Worm (Caenorhabditis elegans) whole organism, L1 larva: Measurements from ENCODE around the gene srt-7.

Experiments
- C04F5.9 ChIP-seq: sonication (generic microtip); optimal IDR thresholded peaks from 2 replicates; lab custom pipeline; 2016; ENCODE audit warnings: missing genetic modification characterization, missing compliant biosample characterization
- C16A3.4 ChIP-seq: fragments of 150-350 bp; optimal IDR thresholded peaks from 2 replicates; lab custom pipeline; 2014; ENCODE audit warnings: missing biosample characterization, missing genetic modification characterization
- F16B12.6 ChIP-seq: fragments of 150-350 bp; optimal IDR thresholded peaks from 2 replicates; lab custom pipeline; 2014; ENCODE audit warnings: missing biosample characterization, missing genetic modification characterization
- aly-2 ChIP-seq: fragments of 150-350 bp; optimal IDR thresholded peaks from 2 replicates; lab custom pipeline; 2014; ENCODE audit warnings: missing biosample characterization, missing genetic modification characterization
- blmp-1 ChIP-seq: fragments of 150-350 bp; optimal IDR thresholded peaks from 2 replicates; lab custom pipeline; 2014; ENCODE audit warnings: missing biosample characterization, missing genetic modification characterization
- ceh-88 ChIP-seq: fragments of 200-800 bp; sonication (Bioruptor generic); IDR thresholded peaks from 2 replicates; pipeline ENCODE4 v1.3.6; 2022; ENCODE audit warnings: missing genetic modification characterization, missing compliant biosample characterization
- ceh-90 ChIP-seq: sonication (generic microtip); optimal IDR thresholded peaks from 2 replicates; lab custom pipeline; 2016; ENCODE audit warnings: missing genetic modification characterization, missing compliant biosample characterization
- dsc-1 ChIP-seq: sonication (generic microtip); optimal IDR thresholded peaks from 2 replicates; lab custom pipeline; 2016; ENCODE audit warnings: mild to moderate bottlenecking, missing genetic modification characterization, missing compliant biosample characterization
- efl-1 ChIP-seq, 4 experiments: fragments of 150-350 bp; optimal IDR thresholded peaks in 3 of 4; peaks in 1 of 4; 1 replicate in 1 of 4; 2 replicates in 3 of 4; lab custom pipeline; 2014; ENCODE audit warnings: missing biosample characterization in 2 of 4, missing genetic modification characterization in 2 of 4, missing genetic modification reagents in 2 of 4
- efl-3 ChIP-seq: fragments of 200-800 bp; sonication (Bioruptor generic); optimal IDR thresholded peaks from 2 replicates; lab custom pipeline; 2018; ENCODE audit warnings: mild to moderate bottlenecking, missing genetic modification characterization, missing compliant biosample characterization
- egl-13 ChIP-seq: sonication (generic microtip); optimal IDR thresholded peaks from 2 replicates; lab custom pipeline; 2016; ENCODE audit warnings: missing genotype, missing genetic modification reagents, missing genetic modification characterization, missing compliant biosample characterization
- egl-27 ChIP-seq, 2 experiments: fragments of 150-350 bp in 1 of 2; sonication (generic microtip); optimal IDR thresholded peaks; 3 replicates each; lab custom pipeline; 2017 to 2018; ENCODE audit warnings: missing biosample characterization in 2 of 2, missing genetic modification characterization in 2 of 2, missing genetic modification reagents in 2 of 2
- elt-2 ChIP-seq: sonication (generic microtip); optimal IDR thresholded peaks from 2 replicates; lab custom pipeline; 2016; ENCODE audit warnings: missing genetic modification characterization, mild to moderate bottlenecking, inconsistent platforms, missing compliant biosample characterization, missing genetic modification reagents
- fkh-10 ChIP-seq: sonication (generic microtip); optimal IDR thresholded peaks from 2 replicates; lab custom pipeline; 2017; ENCODE audit warnings: missing biosample characterization, missing genetic modification reagents, missing genetic modification characterization
- fkh-4 ChIP-seq: sonication (generic microtip); optimal IDR thresholded peaks from 2 replicates; lab custom pipeline; 2016; ENCODE audit warnings: missing compliant biosample characterization, missing genetic modification characterization, borderline replicate concordance
- hlh-4 ChIP-seq: sonication (generic microtip); optimal IDR thresholded peaks from 2 replicates; lab custom pipeline; 2016; ENCODE audit warnings: mild to moderate bottlenecking, missing genetic modification characterization, missing compliant biosample characterization
- jun-1 ChIP-seq: fragments of 150-350 bp; optimal IDR thresholded peaks from 2 replicates; lab custom pipeline; 2014; ENCODE audit warnings: missing biosample characterization, missing genetic modification reagents, missing genetic modification characterization
- lin-35 ChIP-seq, 2 experiments: fragments of 150-350 bp; optimal IDR thresholded peaks; 2 replicates each; lab custom pipeline; 2014; ENCODE audit warnings: missing biosample characterization in 2 of 2, missing genetic modification characterization in 2 of 2, missing genetic modification reagents in 2 of 2
- mab-9 ChIP-seq: fragments of 200-800 bp; sonication (Bioruptor generic); IDR thresholded peaks from 2 replicates; pipeline ENCODE4 v1.3.6; 2022; ENCODE audit warnings: missing genetic modification reagents, missing genetic modification characterization, missing compliant biosample characterization
- mdl-1 ChIP-seq, 2 experiments: fragments of 150-350 bp; optimal IDR thresholded peaks; 2 replicates each; lab custom pipeline; 2014 to 2017; ENCODE audit warnings: missing biosample characterization in 2 of 2, missing genetic modification characterization in 2 of 2, inconsistent platforms in 1 of 2
- mep-1 ChIP-seq: fragments of 150-350 bp; optimal IDR thresholded peaks from 2 replicates; lab custom pipeline; 2014; ENCODE audit warnings: missing biosample characterization, missing genetic modification characterization
- nhr-11 ChIP-seq: fragments of 150-350 bp; optimal IDR thresholded peaks from 2 replicates; lab custom pipeline; 2014; ENCODE audit warnings: missing biosample characterization, missing genetic modification characterization
- nhr-12 ChIP-seq: sonication (generic microtip); optimal IDR thresholded peaks from 2 replicates; lab custom pipeline; 2017; ENCODE audit warnings: missing biosample characterization, missing genetic modification characterization
- nhr-20 ChIP-seq: sonication (generic microtip); optimal IDR thresholded peaks from 2 replicates; lab custom pipeline; 2016; ENCODE audit warnings: mild to moderate bottlenecking, missing genetic modification characterization, missing compliant biosample characterization
- nhr-28 ChIP-seq: fragments of 150-350 bp; optimal IDR thresholded peaks from 2 replicates; lab custom pipeline; 2014; ENCODE audit warnings: missing biosample characterization, missing genetic modification characterization
- nhr-71 ChIP-seq: sonication (generic microtip); optimal IDR thresholded peaks from 2 replicates; lab custom pipeline; 2016; ENCODE audit warnings: mild to moderate bottlenecking, missing genetic modification characterization, moderate library complexity, missing compliant biosample characterization
- nhr-76 ChIP-seq: sonication (generic microtip); optimal IDR thresholded peaks from 2 replicates; lab custom pipeline; 2017; ENCODE audit warnings: missing biosample characterization, missing genetic modification characterization
- pqm-1 ChIP-seq: sonication (generic microtip); optimal IDR thresholded peaks from 3 replicates; lab custom pipeline; 2017; ENCODE audit warnings: missing biosample characterization, missing genetic modification characterization
- skn-1 ChIP-seq: fragments of 150-350 bp; optimal IDR thresholded peaks from 2 replicates; lab custom pipeline; 2014; ENCODE audit warnings: missing biosample characterization, missing genetic modification characterization
- swsn-7 ChIP-seq: sonication (generic microtip); optimal IDR thresholded peaks from 2 replicates; lab custom pipeline; 2016; ENCODE audit warnings: missing genetic modification characterization, missing compliant biosample characterization
- tlp-1 ChIP-seq: fragments of 150-350 bp; optimal IDR thresholded peaks from 2 replicates; lab custom pipeline; 2014; ENCODE audit warnings: missing biosample characterization, missing genetic modification characterization
- vab-15 ChIP-seq: sonication (generic microtip); optimal IDR thresholded peaks from 2 replicates; lab custom pipeline; 2017; ENCODE audit warnings: missing genotype, mild to moderate bottlenecking, missing genetic modification characterization, missing compliant biosample characterization
- xbp-1 ChIP-seq: sonication (generic microtip); optimal IDR thresholded peaks from 2 replicates; lab custom pipeline; 2016; ENCODE audit warnings: missing genetic modification characterization, missing compliant biosample characterization
- zag-1 ChIP-seq: fragments of 150-350 bp; optimal IDR thresholded peaks from 2 replicates; lab custom pipeline; 2014; ENCODE audit warnings: missing biosample characterization, missing genetic modification characterization

srt-7 gene

DNA sequence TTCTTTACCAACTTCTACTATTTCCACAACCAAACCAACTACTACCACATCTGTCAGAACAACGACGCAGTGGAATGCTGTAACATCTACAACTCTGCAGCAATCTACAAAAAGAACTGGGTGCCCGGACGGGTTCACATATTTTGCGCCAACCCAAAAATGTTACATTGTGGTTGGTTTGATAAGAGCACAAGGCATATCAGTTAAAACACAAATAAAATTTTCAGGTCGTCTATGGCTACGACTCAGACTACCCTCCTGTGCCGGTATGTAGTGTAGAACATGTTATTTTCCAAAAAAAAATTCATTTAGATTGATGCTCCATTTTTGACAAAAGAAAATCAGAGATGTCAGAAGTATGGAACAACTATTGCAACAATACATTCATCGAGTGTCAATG, 37.6 kb downstream of the srt-7 start:
- TF ChIP-seq mab-9 (no peak), nhr-76 (tag; lab: Kevin White, UChicago) (no peak), elt-2 (peak; percentile 46)

DNA sequence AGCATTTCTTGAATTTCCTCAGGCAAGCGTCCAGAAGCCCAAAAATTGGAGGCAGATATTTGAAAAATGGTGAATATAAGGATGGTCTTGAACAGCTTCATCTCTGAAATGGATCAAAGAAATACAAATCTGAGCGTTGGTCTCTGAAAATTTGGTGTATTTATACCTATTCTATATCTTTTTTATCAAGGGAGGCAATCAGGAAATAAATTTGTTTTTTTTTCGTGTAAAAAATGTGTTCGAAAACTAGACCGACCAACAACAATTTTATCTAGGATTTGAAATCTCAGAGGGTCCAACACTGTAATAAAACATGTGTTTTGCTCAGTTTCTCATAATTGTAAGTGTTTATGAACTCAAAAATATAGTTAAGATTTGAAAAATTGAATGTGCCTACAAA, 40.2 kb downstream of the srt-7 start, which contains the start of gene srt-56:
Gene srt-56 (minus strand): TSS at position 101 of the 400 bp plus-strand sequence.
- no peak for TF ChIP-seq ceh-88 (GFP tag; lab: Robert Waterston, UW)

- TF ChIP-seq ceh-90 (no peak), xbp-1 (tag; lab: Kevin White, UChicago) (no peak), jun-1 (tag; lab: Kevin White, UChicago) (no peak), swsn-7 (tag; lab: Kevin White, UChicago) (no peak), F16B12.6 (tag; lab: Kevin White, UChicago) (no peak), nhr-28 (no peak), blmp-1 (tag; lab: Kevin White, UChicago) (no peak), tlp-1 (tag; lab: Kevin White, UChicago) (no peak), mdl-1 (tag; optimal IDR thresholded peaks at IDR 0.05; lab: Kevin White, UChicago) (no peak), efl-1 (optimal IDR thresholded peaks at IDR 0.05; lab: Kevin White, UChicago) (no peak), efl-1 (GFP tag; optimal IDR thresholded peaks at IDR 0.05 in 1 of 2; lab: Kevin White, UChicago) (no peak), fkh-4 (tag; lab: Kevin White, UChicago) (no peak), efl-3 (no peak), hlh-4 (tag; lab: Kevin White, UChicago) (no peak), vab-15 (tag; lab: Kevin White, UChicago) (no peak), C04F5.9 (no peak), skn-1 (no peak), fkh-10 (GFP tag; lab: Kevin White, UChicago) (no peak), mep-1 (tag; lab: Kevin White, UChicago) (no peak)
- TF ChIP-seq, all 84 proteins: peak for 0
Measured at ce11 chrV:3122403-3122802, 40.8 kb downstream of the srt-7 start.

DNA sequence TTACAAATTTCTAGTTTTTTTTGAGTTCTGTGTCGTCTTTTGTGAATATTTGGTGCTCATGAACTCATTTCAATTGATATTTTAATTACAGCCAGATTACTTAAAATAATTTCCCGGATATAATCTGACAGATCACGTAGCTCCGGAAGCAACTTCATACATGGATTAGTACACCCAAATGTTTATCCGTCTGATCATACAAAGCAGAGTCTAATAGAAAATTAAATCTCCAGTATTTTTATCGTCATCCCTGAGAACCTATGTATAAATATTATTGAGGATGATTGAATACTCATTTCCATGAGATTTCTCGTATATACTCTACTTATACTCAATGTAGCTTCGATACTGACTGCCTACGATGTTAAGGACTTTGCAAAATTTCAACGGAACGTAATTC, 43.3 kb downstream of the srt-7 start, which contains the start of gene Y73C8C.12:
Gene Y73C8C.12 (plus strand): TSS at position 301 of the 400 bp plus-strand sequence.
- TF ChIP-seq C04F5.9 (no peak), egl-27 (tag; optimal IDR thresholded peaks at IDR 0.05; lab: Kevin White, UChicago) (no peak), zag-1 (tag; lab: Kevin White, UChicago) (no peak), pqm-1 (no peak), fkh-10 (GFP tag; lab: Kevin White, UChicago) (no peak)

DNA sequence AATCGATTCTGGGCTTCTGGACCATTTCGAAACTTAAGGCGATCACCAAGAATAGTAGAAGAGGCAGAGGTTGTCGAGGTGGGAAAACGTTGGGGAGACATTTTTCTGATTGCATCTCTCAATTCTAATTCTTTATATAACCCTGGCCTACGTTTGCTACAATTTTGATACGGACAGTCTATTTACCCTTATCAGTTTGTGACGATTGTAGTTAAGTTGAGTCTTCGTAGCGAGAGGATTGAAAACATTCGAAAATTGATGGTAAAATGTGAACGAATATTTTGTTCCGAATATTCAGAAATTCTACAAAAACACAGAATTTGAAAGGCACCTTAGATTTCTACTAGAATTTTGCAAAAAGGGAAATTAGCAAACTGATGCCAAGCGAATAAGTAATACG, 46.1 kb downstream of the srt-7 start, which contains the start of gene Y73C8C.10:
Gene Y73C8C.10 (minus strand): TSS at position 101 of the 400 bp plus-strand sequence.
- TF ChIP-seq dsc-1 (tag; lab: Kevin White, UChicago), result no peak
- TF ChIP-seq nhr-20 (tag; lab: Kevin White, UChicago), result peak; percentile 28
- peak in 1 of 2 experiments; percentile 16 for TF ChIP-seq lin-35 (GFP tag; optimal IDR thresholded peaks at IDR 0.05; lab: Kevin White, UChicago)

DNA sequence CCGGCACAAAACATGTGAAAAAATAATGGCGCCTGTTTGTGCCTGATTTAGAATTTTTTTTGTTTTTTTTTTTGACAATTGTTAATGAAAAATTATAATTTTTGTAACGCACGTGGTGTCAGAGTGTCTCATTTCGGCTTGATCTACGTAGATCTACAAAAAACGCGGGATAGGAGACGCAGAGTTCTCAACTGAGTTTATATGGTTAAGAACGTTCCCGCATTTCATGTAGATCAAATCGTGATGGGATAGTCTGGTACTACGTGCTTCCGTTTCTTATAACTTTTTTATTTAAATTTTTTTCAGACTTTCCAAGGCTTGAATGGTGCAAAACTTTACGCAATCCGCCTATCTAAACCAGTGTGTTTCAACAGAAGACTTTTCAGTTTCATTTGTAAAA, 47.2 kb downstream of the srt-7 start, which contains the start of gene tat-6:
Gene tat-6 (plus strand): TSS at position 301 of the 400 bp plus-strand sequence.
- TF ChIP-seq xbp-1 (tag; lab: Kevin White, UChicago) (no peak), egl-13 (tag; lab: Kevin White, UChicago) (no peak), nhr-12 (no peak), nhr-11 (tag; lab: Kevin White, UChicago) (no peak), ceh-90 (no peak), aly-2 (tag; lab: Kevin White, UChicago) (no peak), nhr-71 (tag; lab: Kevin White, UChicago) (no peak), C16A3.4 (no peak), fkh-4 (tag; lab: Kevin White, UChicago) (no peak)
